Worm (Caenorhabditis elegans) whole organism, L1 larva: ENCODE data around the gene glb-31.

ENCODE experiments used
- C04F5.9 ChIP-seq: sonication (generic microtip); optimal IDR thresholded peaks from 2 replicates; lab custom pipeline; 2016; ENCODE audit warnings: missing genetic modification characterization, missing compliant biosample characterization
- C34B4.2 ChIP-seq: sonication (generic microtip); optimal IDR thresholded peaks from 2 replicates; lab custom pipeline; 2017; ENCODE audit warnings: mild to moderate bottlenecking, missing genetic modification characterization, missing compliant biosample characterization
- F16B12.6 ChIP-seq: fragments of 150-350 bp; optimal IDR thresholded peaks from 2 replicates; lab custom pipeline; 2014; ENCODE audit warnings: missing biosample characterization, missing genetic modification characterization
- Y116A8C.19 ChIP-seq: sonication (generic microtip); optimal IDR thresholded peaks from 2 replicates; lab custom pipeline; 2016; ENCODE audit warnings: missing compliant biosample characterization, missing genetic modification characterization, borderline replicate concordance
- aha-1 ChIP-seq: fragments of 150-350 bp; optimal IDR thresholded peaks from 2 replicates; lab custom pipeline; 2014; ENCODE audit warnings: missing biosample characterization, missing genetic modification characterization
- alr-1 ChIP-seq: fragments of 200-800 bp; sonication (Bioruptor generic); optimal IDR thresholded peaks from 2 replicates; lab custom pipeline; 2018; ENCODE audit warnings: borderline replicate concordance, mild to moderate bottlenecking, missing genetic modification characterization, missing compliant biosample characterization
- blmp-1 ChIP-seq: fragments of 150-350 bp; optimal IDR thresholded peaks from 2 replicates; lab custom pipeline; 2014; ENCODE audit warnings: missing biosample characterization, missing genetic modification characterization
- ceh-63 ChIP-seq: fragments of 200-800 bp; sonication (Bioruptor generic); optimal IDR thresholded peaks from 2 replicates; lab custom pipeline; 2018; ENCODE audit warnings: mild to moderate bottlenecking, missing genetic modification characterization, missing compliant biosample characterization
- ceh-88 ChIP-seq: fragments of 200-800 bp; sonication (Bioruptor generic); IDR thresholded peaks from 2 replicates; pipeline ENCODE4 v1.3.6; 2022; ENCODE audit warnings: missing genetic modification characterization, missing compliant biosample characterization
- efl-1 ChIP-seq, 4 experiments: fragments of 150-350 bp; optimal IDR thresholded peaks in 3 of 4; peaks in 1 of 4; 1 replicate in 1 of 4; 2 replicates in 3 of 4; lab custom pipeline; 2014; ENCODE audit warnings: missing biosample characterization in 2 of 4, missing genetic modification characterization in 2 of 4, missing genetic modification reagents in 2 of 4
- efl-3 ChIP-seq: fragments of 200-800 bp; sonication (Bioruptor generic); optimal IDR thresholded peaks from 2 replicates; lab custom pipeline; 2018; ENCODE audit warnings: mild to moderate bottlenecking, missing genetic modification characterization, missing compliant biosample characterization
- egl-27 ChIP-seq, 2 experiments: fragments of 150-350 bp in 1 of 2; sonication (generic microtip); optimal IDR thresholded peaks; 3 replicates each; lab custom pipeline; 2017 to 2018; ENCODE audit warnings: missing biosample characterization in 2 of 2, missing genetic modification characterization in 2 of 2, missing genetic modification reagents in 2 of 2
- elt-2 ChIP-seq: sonication (generic microtip); optimal IDR thresholded peaks from 2 replicates; lab custom pipeline; 2016; ENCODE audit warnings: missing genetic modification characterization, mild to moderate bottlenecking, inconsistent platforms, missing compliant biosample characterization, missing genetic modification reagents
- elt-3 ChIP-seq, 6 experiments: fragments of 150-350 bp in 1 of 6; sonication (generic microtip); optimal IDR thresholded peaks; 2 replicates each; lab custom pipeline; 2017 to 2018; ENCODE audit warnings: missing biosample characterization in 6 of 6, missing genetic modification characterization in 6 of 6, inconsistent platforms in 1 of 6
- fkh-8 ChIP-seq: sonication (generic microtip); optimal IDR thresholded peaks from 2 replicates; lab custom pipeline; 2016; ENCODE audit warnings: mild to moderate bottlenecking, missing genetic modification characterization, missing compliant biosample characterization
- fos-1 ChIP-seq: fragments of 150-350 bp; optimal IDR thresholded peaks from 2 replicates; lab custom pipeline; 2014; ENCODE audit warnings: missing biosample characterization, missing genetic modification characterization
- grh-1 ChIP-seq: fragments of 200-800 bp; sonication (Bioruptor generic); IDR thresholded peaks from 2 replicates; pipeline ENCODE4 v1.3.6; 2022; ENCODE audit warnings: missing genetic modification reagents, missing genetic modification characterization, missing compliant biosample characterization
- hlh-4 ChIP-seq: sonication (generic microtip); optimal IDR thresholded peaks from 2 replicates; lab custom pipeline; 2016; ENCODE audit warnings: mild to moderate bottlenecking, missing genetic modification characterization, missing compliant biosample characterization
- irx-1 ChIP-seq: sonication (generic microtip); optimal IDR thresholded peaks from 2 replicates; lab custom pipeline; 2016; ENCODE audit warnings: missing genetic modification characterization, missing compliant biosample characterization
- isw-1 ChIP-seq: fragments of 200-800 bp; sonication (Bioruptor generic); IDR thresholded peaks from 2 replicates; pipeline ENCODE4 v1.3.6; 2022; ENCODE audit warnings: missing genetic modification characterization, missing compliant biosample characterization
- lin-35 ChIP-seq, 2 experiments: fragments of 150-350 bp; optimal IDR thresholded peaks; 2 replicates each; lab custom pipeline; 2014; ENCODE audit warnings: missing biosample characterization in 2 of 2, missing genetic modification characterization in 2 of 2, missing genetic modification reagents in 2 of 2
- lin-39 ChIP-seq: fragments of 150-350 bp; optimal IDR thresholded peaks from 2 replicates; lab custom pipeline; 2014; ENCODE audit warnings: missing biosample characterization, missing genetic modification reagents, missing genetic modification characterization
- mab-9 ChIP-seq: fragments of 200-800 bp; sonication (Bioruptor generic); IDR thresholded peaks from 2 replicates; pipeline ENCODE4 v1.3.6; 2022; ENCODE audit warnings: missing genetic modification reagents, missing genetic modification characterization, missing compliant biosample characterization
- mdl-1 ChIP-seq, 2 experiments: fragments of 150-350 bp; optimal IDR thresholded peaks; 2 replicates each; lab custom pipeline; 2014 to 2017; ENCODE audit warnings: missing biosample characterization in 2 of 2, missing genetic modification characterization in 2 of 2, inconsistent platforms in 1 of 2
- mef-2 ChIP-seq: fragments of 150-350 bp; optimal IDR thresholded peaks from 2 replicates; lab custom pipeline; 2014; ENCODE audit warnings: missing biosample characterization, missing genetic modification characterization
- nhr-237 ChIP-seq: fragments of 150-350 bp; optimal IDR thresholded peaks from 2 replicates; lab custom pipeline; 2014; ENCODE audit warnings: missing biosample characterization, missing genetic modification characterization
- nhr-28 ChIP-seq: fragments of 150-350 bp; optimal IDR thresholded peaks from 2 replicates; lab custom pipeline; 2014; ENCODE audit warnings: missing biosample characterization, missing genetic modification characterization
- nhr-47 ChIP-seq: sonication (generic microtip); optimal IDR thresholded peaks from 2 replicates; lab custom pipeline; 2016; ENCODE audit warnings: mild to moderate bottlenecking, missing genetic modification characterization, moderate library complexity, missing compliant biosample characterization
- nhr-85 ChIP-seq: sonication (generic microtip); peaks from one replicate; lab custom pipeline; 2016; ENCODE audit warnings: missing genetic modification characterization, inconsistent platforms, missing compliant biosample characterization
- nhr-90 ChIP-seq: sonication (generic microtip); optimal IDR thresholded peaks from 2 replicates; lab custom pipeline; 2016; ENCODE audit warnings: mild to moderate bottlenecking, missing genetic modification characterization, missing compliant biosample characterization; ENCODE audit not compliant: poor library complexity
- pax-3 ChIP-seq: fragments of 200-800 bp; sonication (Bioruptor generic); optimal IDR thresholded peaks from 2 replicates; lab custom pipeline; 2018; ENCODE audit warnings: mild to moderate bottlenecking, missing genetic modification characterization, moderate library complexity, missing compliant biosample characterization
- rnt-1 ChIP-seq: sonication (generic microtip); optimal IDR thresholded peaks from 2 replicates; lab custom pipeline; 2016; ENCODE audit warnings: mild to moderate bottlenecking, missing genetic modification characterization, moderate library complexity, missing compliant biosample characterization
- snu-23 ChIP-seq: sonication (generic microtip); optimal IDR thresholded peaks from 2 replicates; lab custom pipeline; 2016; ENCODE audit warnings: missing genetic modification characterization, missing compliant biosample characterization
- sptf-1 ChIP-seq: fragments of 150-350 bp; optimal IDR thresholded peaks from 2 replicates; lab custom pipeline; 2014; ENCODE audit warnings: missing biosample characterization, missing genetic modification characterization
- sup-37 ChIP-seq: fragments of 200-800 bp; sonication (Bioruptor generic); optimal IDR thresholded peaks from 2 replicates; lab custom pipeline; 2018; ENCODE audit warnings: mild to moderate bottlenecking, missing genetic modification characterization, missing compliant biosample characterization
- swsn-7 ChIP-seq: sonication (generic microtip); optimal IDR thresholded peaks from 2 replicates; lab custom pipeline; 2016; ENCODE audit warnings: missing genetic modification characterization, missing compliant biosample characterization
- tlp-1 ChIP-seq: fragments of 150-350 bp; optimal IDR thresholded peaks from 2 replicates; lab custom pipeline; 2014; ENCODE audit warnings: missing biosample characterization, missing genetic modification characterization
- unc-30 ChIP-seq: sonication (generic microtip); optimal IDR thresholded peaks from 2 replicates; lab custom pipeline; 2017; ENCODE audit warnings: missing biosample characterization, missing genetic modification characterization
- unc-62 ChIP-seq: fragments of 150-350 bp; optimal IDR thresholded peaks from 2 replicates; lab custom pipeline; 2014; ENCODE audit warnings: missing biosample characterization, missing genetic modification reagents, missing genetic modification characterization
- unc-86 ChIP-seq: sonication (generic microtip); optimal IDR thresholded peaks from 2 replicates; lab custom pipeline; 2016; ENCODE audit warnings: missing genetic modification characterization, missing compliant biosample characterization
- unc-98 ChIP-seq: fragments of 200-800 bp; sonication (Bioruptor generic); IDR thresholded peaks from 2 replicates; pipeline ENCODE4 v1.3.6; 2022; ENCODE audit warnings: missing genetic modification characterization, missing compliant biosample characterization
- vab-15 ChIP-seq: sonication (generic microtip); optimal IDR thresholded peaks from 2 replicates; lab custom pipeline; 2017; ENCODE audit warnings: missing genotype, mild to moderate bottlenecking, missing genetic modification characterization, missing compliant biosample characterization
- xbp-1 ChIP-seq: sonication (generic microtip); optimal IDR thresholded peaks from 2 replicates; lab custom pipeline; 2016; ENCODE audit warnings: missing genetic modification characterization, missing compliant biosample characterization
- zag-1 ChIP-seq: fragments of 150-350 bp; optimal IDR thresholded peaks from 2 replicates; lab custom pipeline; 2014; ENCODE audit warnings: missing biosample characterization, missing genetic modification characterization
- zip-4 ChIP-seq: fragments of 200-800 bp; sonication (Bioruptor generic); optimal IDR thresholded peaks from 2 replicates; lab custom pipeline; 2018; ENCODE audit warnings: mild to moderate bottlenecking, missing genetic modification characterization, moderate library complexity, missing compliant biosample characterization
- ztf-11 ChIP-seq, 2 experiments: sonication (generic microtip); optimal IDR thresholded peaks; 2 replicates each; lab custom pipeline; 2016 to 2017; ENCODE audit warnings: missing genetic modification characterization in 2 of 2, missing biosample characterization in 1 of 2, missing compliant biosample characterization in 1 of 2
- ztf-4 ChIP-seq: fragments of 150-350 bp; optimal IDR thresholded peaks from 2 replicates; lab custom pipeline; 2014; ENCODE audit warnings: missing biosample characterization, missing genetic modification characterization

The glb-31 gene

DNA sequence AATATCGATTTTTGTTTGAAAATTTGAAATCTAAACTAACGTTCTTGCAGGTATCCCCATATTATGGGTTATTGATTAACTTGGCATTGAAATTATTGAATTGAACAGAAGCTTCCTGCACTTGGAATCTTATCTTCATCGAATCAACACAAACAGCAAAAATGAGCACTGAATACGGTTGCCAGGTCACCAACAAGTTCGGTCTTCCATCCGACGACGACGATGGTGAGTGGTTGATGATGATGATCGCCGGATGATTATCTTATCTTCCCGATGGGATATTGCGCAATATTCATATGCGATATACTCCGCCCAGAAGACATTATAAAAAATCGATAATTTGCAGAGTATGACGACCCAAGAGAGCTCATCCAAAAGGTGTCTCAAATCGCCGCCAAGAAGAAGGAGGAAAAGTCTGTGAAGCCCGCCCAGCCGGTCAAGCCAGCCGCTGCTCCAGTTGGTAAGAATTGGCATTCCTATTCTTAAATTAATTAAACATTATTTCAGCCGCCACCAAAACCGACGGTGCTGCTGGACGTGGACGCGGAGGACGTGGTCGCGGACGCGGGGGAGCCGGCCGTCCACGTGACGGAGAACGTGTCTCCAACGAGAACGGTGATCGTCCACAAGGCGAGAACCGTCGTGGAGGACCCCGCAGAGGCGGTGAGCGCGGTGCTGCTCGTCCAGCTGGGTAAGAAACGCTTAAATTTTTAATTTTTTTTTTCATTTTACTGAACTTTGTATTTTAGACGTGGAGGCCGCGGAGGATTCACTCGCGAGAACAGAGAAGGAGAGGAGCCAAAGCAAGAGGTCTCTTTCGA is 19.7 kb upstream of the glb-31 start, which contains the start of gene vig-1:
TSS of gene vig-1 (plus strand) at position 51 of the 821 bp plus-strand sequence.
- TF ChIP-seq mab-9 (peak; percentile 30; the same call in 1 of the 2 replicates), efl-1 (optimal IDR thresholded peaks at IDR 0.05; lab: Kevin White, UChicago) (no peak), efl-1 (GFP tag; optimal IDR thresholded peaks at IDR 0.05 in 1 of 2; lab: Kevin White, UChicago) (peak in 1 of 2 experiments; percentile 87), ceh-63 (GFP tag; lab: Kevin White, UChicago) (no peak), C34B4.2 (tag; lab: Kevin White, UChicago) (no peak), mef-2 (tag; lab: Kevin White, UChicago) (no peak), ceh-88 (no peak)

DNA sequence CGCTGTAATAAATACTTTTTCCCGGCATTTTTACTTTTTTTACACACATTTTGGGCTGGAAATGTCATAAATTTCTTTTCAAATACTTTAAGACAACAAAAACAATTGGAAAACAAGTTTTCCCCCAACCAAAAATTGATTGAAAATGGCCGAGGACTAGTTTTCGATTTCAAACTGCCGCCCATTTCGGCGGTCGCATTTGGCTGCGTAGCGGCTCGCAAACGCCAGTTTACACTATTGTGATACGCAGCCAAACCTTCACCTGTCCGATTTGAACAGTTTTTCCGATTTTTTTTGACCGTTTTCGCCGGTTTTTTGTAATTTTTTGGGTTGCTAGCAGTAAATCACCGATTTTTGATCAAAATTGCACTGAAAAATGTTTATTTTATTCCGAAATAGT is 19.0 kb upstream of the glb-31 start:
- TF ChIP-seq unc-86 (tag; lab: Kevin White, UChicago) (peak; percentile 93), nhr-85 (tag; lab: Kevin White, UChicago) (peak; percentile 97), zag-1 (tag; lab: Kevin White, UChicago) (no peak), blmp-1 (tag; lab: Kevin White, UChicago) (peak; percentile 88), mdl-1 (tag; optimal IDR thresholded peaks at IDR 0.05; lab: Kevin White, UChicago) (peak in 1 of 2 experiments; percentile 92), Y116A8C.19 (tag; lab: Kevin White, UChicago) (no peak), swsn-7 (tag; lab: Kevin White, UChicago) (peak; percentile 96), pax-3 (peak; percentile 92), xbp-1 (tag; lab: Kevin White, UChicago) (peak; percentile 96), ztf-11 (tag; optimal IDR thresholded peaks at IDR 0.05; lab: Kevin White, UChicago) (peak; percentile 23 to 90), lin-35 (GFP tag; optimal IDR thresholded peaks at IDR 0.05; lab: Kevin White, UChicago) (peak; percentile 99), unc-98 (GFP tag; lab: Robert Waterston, UW) (peak; percentile 70; the same call in 1 of the 2 replicates), aha-1 (tag; lab: Kevin White, UChicago) (peak; percentile 80), tlp-1 (tag; lab: Kevin White, UChicago) (no peak), efl-3 (peak; percentile 67), egl-27 (tag; optimal IDR thresholded peaks at IDR 0.05; lab: Kevin White, UChicago) (no peak), unc-30 (tag; lab: Kevin White, UChicago) (no peak), nhr-47 (tag; lab: Kevin White, UChicago) (peak; percentile 97), alr-1 (tag; lab: Kevin White, UChicago) (no peak), unc-62 (GFP tag; lab: Kevin White, UChicago) (no peak), fkh-8 (tag; lab: Kevin White, UChicago) (peak; percentile 98), rnt-1 (tag; lab: Kevin White, UChicago) (peak; percentile 98), sptf-1 (tag; lab: Kevin White, UChicago) (no peak), irx-1 (tag; lab: Kevin White, UChicago) (peak; percentile 88), C34B4.2 (tag; lab: Kevin White, UChicago) (peak; percentile 44), ceh-63 (GFP tag; lab: Kevin White, UChicago) (no peak), efl-1 (optimal IDR thresholded peaks at IDR 0.05; lab: Kevin White, UChicago) (peak; percentile 96 to 99), efl-1 (GFP tag; optimal IDR thresholded peaks at IDR 0.05 in 1 of 2; lab: Kevin White, UChicago) (peak; percentile 99 to 100), ceh-88 (peak; percentile 84), grh-1 (peak; percentile 97), elt-2 (peak; percentile 91), mab-9 (peak; percentile 90), fos-1 (tag; lab: Kevin White, UChicago) (peak; percentile 89), sup-37 (GFP tag; lab: Kevin White, UChicago) (peak; percentile 86), vab-15 (tag; lab: Kevin White, UChicago) (peak; percentile 91), nhr-90 (tag; lab: Kevin White, UChicago) (peak; percentile 97), F16B12.6 (tag; lab: Kevin White, UChicago) (peak; percentile 65), snu-23 (GFP tag; lab: Kevin White, UChicago) (peak; percentile 97), ztf-4 (tag; lab: Kevin White, UChicago) (peak; percentile 75), elt-3 (tag; optimal IDR thresholded peaks at IDR 0.05; lab: Kevin White, UChicago) (peak; percentile 87 to 96 (median 96)), hlh-4 (tag; lab: Kevin White, UChicago) (no peak), isw-1 (GFP tag; lab: Robert Waterston, UW) (peak; percentile 94), nhr-237 (peak; percentile 84), nhr-28 (tag; lab: Kevin White, UChicago) (no peak), lin-39 (tag; lab: Kevin White, UChicago) (peak; percentile 85), zip-4 (peak; percentile 85), C04F5.9 (peak; percentile 84)
